Worm (Caenorhabditis elegans) whole organism, L1 larva: ENCODE data around the gene C33F10.1.
A peak's percentile ranks its signal among the peaks of the same experiment; 100 is the strongest.
"Not testable (repeated sequence)": the region's sequence is repeated elsewhere in the genome, so short reads cannot be mapped to it uniquely, and the experiment has no call there.

Experiments
- F16B12.6 ChIP-seq: fragments of 150-350 bp; optimal IDR thresholded peaks from 2 replicates; lab custom pipeline; 2014; ENCODE audit warnings: missing biosample characterization, missing genetic modification characterization
- aha-1 ChIP-seq: fragments of 150-350 bp; optimal IDR thresholded peaks from 2 replicates; lab custom pipeline; 2014; ENCODE audit warnings: missing biosample characterization, missing genetic modification characterization
- aly-2 ChIP-seq: fragments of 150-350 bp; optimal IDR thresholded peaks from 2 replicates; lab custom pipeline; 2014; ENCODE audit warnings: missing biosample characterization, missing genetic modification characterization
- ceh-90 ChIP-seq: sonication (generic microtip); optimal IDR thresholded peaks from 2 replicates; lab custom pipeline; 2016; ENCODE audit warnings: missing genetic modification characterization, missing compliant biosample characterization
- ces-1 ChIP-seq: fragments of 150-350 bp; optimal IDR thresholded peaks from 2 replicates; lab custom pipeline; 2014; ENCODE audit warnings: missing biosample characterization, missing genetic modification reagents, missing genetic modification characterization
- dpl-1 ChIP-seq, 3 experiments: fragments of 150-350 bp in 2 of 3; sonication (generic microtip) in 1 of 3; optimal IDR thresholded peaks; 2 replicates each; lab custom pipeline; 2014 to 2017; ENCODE audit warnings: missing biosample characterization in 3 of 3, missing genetic modification characterization in 3 of 3, missing genetic modification reagents in 3 of 3
- efl-1 ChIP-seq, 4 experiments: fragments of 150-350 bp; optimal IDR thresholded peaks in 3 of 4; peaks in 1 of 4; 1 replicate in 1 of 4; 2 replicates in 3 of 4; lab custom pipeline; 2014; ENCODE audit warnings: missing biosample characterization in 2 of 4, missing genetic modification characterization in 2 of 4, missing genetic modification reagents in 2 of 4
- egl-27 ChIP-seq, 2 experiments: fragments of 150-350 bp in 1 of 2; sonication (generic microtip); optimal IDR thresholded peaks; 3 replicates each; lab custom pipeline; 2017 to 2018; ENCODE audit warnings: missing biosample characterization in 2 of 2, missing genetic modification characterization in 2 of 2, missing genetic modification reagents in 2 of 2
- elt-2 ChIP-seq: sonication (generic microtip); optimal IDR thresholded peaks from 2 replicates; lab custom pipeline; 2016; ENCODE audit warnings: missing genetic modification characterization, mild to moderate bottlenecking, inconsistent platforms, missing compliant biosample characterization, missing genetic modification reagents
- elt-3 ChIP-seq, 6 experiments: fragments of 150-350 bp in 1 of 6; sonication (generic microtip); optimal IDR thresholded peaks; 2 replicates each; lab custom pipeline; 2017 to 2018; ENCODE audit warnings: missing biosample characterization in 6 of 6, missing genetic modification characterization in 6 of 6, inconsistent platforms in 1 of 6
- ets-5 ChIP-seq: fragments of 200-800 bp; sonication (Bioruptor generic); IDR thresholded peaks from 2 replicates; pipeline ENCODE4 v1.3.6; 2022; ENCODE audit warnings: missing genetic modification characterization, missing compliant biosample characterization
- fkh-4 ChIP-seq: sonication (generic microtip); optimal IDR thresholded peaks from 2 replicates; lab custom pipeline; 2016; ENCODE audit warnings: missing compliant biosample characterization, missing genetic modification characterization, borderline replicate concordance
- fkh-8 ChIP-seq: sonication (generic microtip); optimal IDR thresholded peaks from 2 replicates; lab custom pipeline; 2016; ENCODE audit warnings: mild to moderate bottlenecking, missing genetic modification characterization, missing compliant biosample characterization
- grh-1 ChIP-seq: fragments of 200-800 bp; sonication (Bioruptor generic); IDR thresholded peaks from 2 replicates; pipeline ENCODE4 v1.3.6; 2022; ENCODE audit warnings: missing genetic modification reagents, missing genetic modification characterization, missing compliant biosample characterization
- hlh-17 ChIP-seq: fragments of 200-800 bp; sonication (Bioruptor generic); optimal IDR thresholded peaks from 2 replicates; lab custom pipeline; 2018; ENCODE audit warnings: missing genetic modification characterization, mild to moderate bottlenecking, missing compliant biosample characterization, moderate library complexity, borderline replicate concordance
- hpl-2 ChIP-seq: fragments of 150-350 bp; optimal IDR thresholded peaks from 2 replicates; lab custom pipeline; 2014; ENCODE audit warnings: missing biosample characterization, missing genetic modification reagents, missing genetic modification characterization
- isw-1 ChIP-seq: fragments of 200-800 bp; sonication (Bioruptor generic); IDR thresholded peaks from 2 replicates; pipeline ENCODE4 v1.3.6; 2022; ENCODE audit warnings: missing genetic modification characterization, missing compliant biosample characterization
- lin-15B ChIP-seq: fragments of 150-350 bp; sonication (generic microtip); optimal IDR thresholded peaks from 3 replicates; lab custom pipeline; 2014; ENCODE audit warnings: missing biosample characterization, missing genetic modification characterization
- lsy-2 ChIP-seq, 2 experiments: fragments of 150-350 bp; optimal IDR thresholded peaks; 2 replicates each; lab custom pipeline; 2014; ENCODE audit warnings: missing biosample characterization in 2 of 2, missing genetic modification characterization in 2 of 2
- mef-2 ChIP-seq: fragments of 150-350 bp; optimal IDR thresholded peaks from 2 replicates; lab custom pipeline; 2014; ENCODE audit warnings: missing biosample characterization, missing genetic modification characterization
- mep-1 ChIP-seq: fragments of 150-350 bp; optimal IDR thresholded peaks from 2 replicates; lab custom pipeline; 2014; ENCODE audit warnings: missing biosample characterization, missing genetic modification characterization
- nhr-12 ChIP-seq: sonication (generic microtip); optimal IDR thresholded peaks from 2 replicates; lab custom pipeline; 2017; ENCODE audit warnings: missing biosample characterization, missing genetic modification characterization
- nhr-20 ChIP-seq: sonication (generic microtip); optimal IDR thresholded peaks from 2 replicates; lab custom pipeline; 2016; ENCODE audit warnings: mild to moderate bottlenecking, missing genetic modification characterization, missing compliant biosample characterization
- nhr-237 ChIP-seq: fragments of 150-350 bp; optimal IDR thresholded peaks from 2 replicates; lab custom pipeline; 2014; ENCODE audit warnings: missing biosample characterization, missing genetic modification characterization
- nhr-47 ChIP-seq: sonication (generic microtip); optimal IDR thresholded peaks from 2 replicates; lab custom pipeline; 2016; ENCODE audit warnings: mild to moderate bottlenecking, missing genetic modification characterization, moderate library complexity, missing compliant biosample characterization
- nhr-71 ChIP-seq: sonication (generic microtip); optimal IDR thresholded peaks from 2 replicates; lab custom pipeline; 2016; ENCODE audit warnings: mild to moderate bottlenecking, missing genetic modification characterization, moderate library complexity, missing compliant biosample characterization
- nhr-76 ChIP-seq: sonication (generic microtip); optimal IDR thresholded peaks from 2 replicates; lab custom pipeline; 2017; ENCODE audit warnings: missing biosample characterization, missing genetic modification characterization
- rnt-1 ChIP-seq: sonication (generic microtip); optimal IDR thresholded peaks from 2 replicates; lab custom pipeline; 2016; ENCODE audit warnings: mild to moderate bottlenecking, missing genetic modification characterization, moderate library complexity, missing compliant biosample characterization
- skn-1 ChIP-seq: fragments of 150-350 bp; optimal IDR thresholded peaks from 2 replicates; lab custom pipeline; 2014; ENCODE audit warnings: missing biosample characterization, missing genetic modification characterization
- snpc-4 ChIP-seq: fragments of 150-350 bp; optimal IDR thresholded peaks from 2 replicates; lab custom pipeline; 2014; ENCODE audit warnings: missing biosample characterization, missing genetic modification characterization
- sup-37 ChIP-seq: fragments of 200-800 bp; sonication (Bioruptor generic); optimal IDR thresholded peaks from 2 replicates; lab custom pipeline; 2018; ENCODE audit warnings: mild to moderate bottlenecking, missing genetic modification characterization, missing compliant biosample characterization
- swsn-7 ChIP-seq: sonication (generic microtip); optimal IDR thresholded peaks from 2 replicates; lab custom pipeline; 2016; ENCODE audit warnings: missing genetic modification characterization, missing compliant biosample characterization
- tlp-1 ChIP-seq: fragments of 150-350 bp; optimal IDR thresholded peaks from 2 replicates; lab custom pipeline; 2014; ENCODE audit warnings: missing biosample characterization, missing genetic modification characterization
- unc-130 ChIP-seq: fragments of 150-350 bp; optimal IDR thresholded peaks from 2 replicates; lab custom pipeline; 2017; ENCODE audit warnings: missing biosample characterization, missing genetic modification characterization, inconsistent platforms
- unc-62 ChIP-seq: fragments of 150-350 bp; optimal IDR thresholded peaks from 2 replicates; lab custom pipeline; 2014; ENCODE audit warnings: missing biosample characterization, missing genetic modification reagents, missing genetic modification characterization
- unc-86 ChIP-seq: sonication (generic microtip); optimal IDR thresholded peaks from 2 replicates; lab custom pipeline; 2016; ENCODE audit warnings: missing genetic modification characterization, missing compliant biosample characterization
- zip-4 ChIP-seq: fragments of 200-800 bp; sonication (Bioruptor generic); optimal IDR thresholded peaks from 2 replicates; lab custom pipeline; 2018; ENCODE audit warnings: mild to moderate bottlenecking, missing genetic modification characterization, moderate library complexity, missing compliant biosample characterization
- ztf-11 ChIP-seq, 2 experiments: sonication (generic microtip); optimal IDR thresholded peaks; 2 replicates each; lab custom pipeline; 2016 to 2017; ENCODE audit warnings: missing genetic modification characterization in 2 of 2, missing biosample characterization in 1 of 2, missing compliant biosample characterization in 1 of 2
- ztf-4 ChIP-seq: fragments of 150-350 bp; optimal IDR thresholded peaks from 2 replicates; lab custom pipeline; 2014; ENCODE audit warnings: missing biosample characterization, missing genetic modification characterization

Gene C33F10.1

DNA sequence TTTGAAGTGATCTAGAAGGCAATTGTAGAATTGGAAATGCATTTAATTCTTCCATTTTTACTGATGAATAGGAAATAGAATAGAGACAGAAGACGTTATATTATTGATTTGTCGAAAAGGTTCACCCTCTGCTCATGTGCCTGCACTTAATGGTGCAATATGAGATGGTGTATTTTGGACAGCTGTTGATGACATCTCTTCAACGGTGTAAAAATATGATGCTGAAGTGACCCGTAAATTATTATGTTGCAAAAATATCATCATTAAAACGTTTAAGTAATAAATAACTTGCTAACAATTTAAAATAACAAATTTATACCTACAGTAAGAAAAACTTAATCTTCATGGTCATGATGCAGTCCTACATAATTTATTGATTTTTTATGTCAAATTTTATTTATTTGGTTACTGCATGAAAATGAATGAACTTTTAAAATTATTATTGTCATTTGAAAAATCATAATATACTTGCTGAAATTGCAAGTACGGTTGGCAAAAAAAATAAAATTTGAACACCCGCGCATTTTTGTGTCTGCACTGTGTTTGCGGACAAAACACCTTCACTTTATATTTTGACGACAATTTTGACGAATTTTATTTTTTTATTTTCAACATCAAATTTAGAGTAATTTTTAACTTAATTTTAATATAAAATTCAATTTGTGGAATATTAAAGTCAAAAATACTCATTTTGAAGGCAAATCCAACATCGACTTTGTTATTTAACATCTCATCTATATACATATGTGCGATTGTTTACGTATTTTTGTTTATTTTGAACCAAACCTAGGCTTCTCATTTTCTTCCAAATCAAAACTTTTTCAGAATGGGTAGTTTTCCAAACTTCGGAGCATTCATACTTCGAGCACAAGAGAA lies 6.9 kb upstream of the C33F10.1 start, which contains the start of the genes fbxb-88 and tbck-1 (continued):
- TF ChIP-seq efl-1 (optimal IDR thresholded peaks at IDR 0.05; lab: Kevin White, UChicago) (peak; percentile 96 to 97), efl-1 (GFP tag; optimal IDR thresholded peaks at IDR 0.05 in 1 of 2; lab: Kevin White, UChicago) (peak; percentile 97 to 99)

- no peak for TF ChIP-seq swsn-7
- TF ChIP-seq aha-1 = no peak
- no peak for TF ChIP-seq unc-62 (GFP tag; lab: Kevin White, UChicago)
- no peak for TF ChIP-seq zip-4 (GFP tag; lab: Kevin White, UChicago)
- no peak for TF ChIP-seq dpl-1 (GFP tag; optimal IDR thresholded peaks at IDR 0.05; lab: Kevin White, UChicago)
- no peak for TF ChIP-seq tlp-1 (tag; lab: Kevin White, UChicago)
- no peak for TF ChIP-seq elt-3 (tag; optimal IDR thresholded peaks at IDR 0.05; lab: Kevin White, UChicago)
- no peak for TF ChIP-seq isw-1 (GFP tag; lab: Robert Waterston, UW)
- TF ChIP-seq fkh-8 (tag; lab: Kevin White, UChicago) = no peak
- no peak for TF ChIP-seq efl-1 (optimal IDR thresholded peaks at IDR 0.05; lab: Kevin White, UChicago)
- no peak for TF ChIP-seq efl-1 (GFP tag; optimal IDR thresholded peaks at IDR 0.05 in 1 of 2; lab: Kevin White, UChicago)
- no peak for TF ChIP-seq aly-2 (tag; lab: Kevin White, UChicago)
- no peak for TF ChIP-seq lsy-2 (tag; optimal IDR thresholded peaks at IDR 0.05; lab: Kevin White, UChicago)
- TF ChIP-seq ets-5 (GFP tag; lab: Robert Waterston, UW) = no peak
- TF ChIP-seq ceh-90 (tag; lab: Kevin White, UChicago) = no peak
- TF ChIP-seq ces-1 (GFP tag; lab: Kevin White, UChicago) = no peak
- TF ChIP-seq unc-86 (tag; lab: Kevin White, UChicago) = no peak
- TF ChIP-seq ztf-11 (tag; optimal IDR thresholded peaks at IDR 0.05; lab: Kevin White, UChicago) = no peak
These were observed 2.8 kb downstream of the C33F10.1 start, which contains the start of gene C33F10.12 for ce11 chrII:4837659-4838058. Gene C33F10.12, minus strand, starts transcription at chrII:4837759.

- not testable (repeated sequence) for TF ChIP-seq hpl-2 (GFP tag; lab: Kevin White, UChicago); ztf-11 (tag; optimal IDR thresholded peaks at IDR 0.05; lab: Kevin White, UChicago); grh-1 (GFP tag; lab: Robert Waterston, UW)
These were observed 7.4 kb downstream of the C33F10.1 start, which contains the start of the genes T23B7.2 and nspd-4 for ce11 chrII:4842143-4842658. Gene T23B7.2, minus strand, starts transcription at chrII:4842243. Gene nspd-4, plus strand, starts transcription at chrII:4842608.

- TF ChIP-seq ztf-4 = no peak
- TF ChIP-seq nhr-12 (tag; lab: Kevin White, UChicago) = no peak
- no peak for TF ChIP-seq nhr-47 (tag; lab: Kevin White, UChicago)
- peak; percentile 25 for TF ChIP-seq fkh-8 (tag; lab: Kevin White, UChicago)
- peak; percentile 29 for TF ChIP-seq nhr-71 (tag; lab: Kevin White, UChicago)
- no peak for TF ChIP-seq F16B12.6 (tag; lab: Kevin White, UChicago)
- TF ChIP-seq mep-1 (tag; lab: Kevin White, UChicago) = no peak
- TF ChIP-seq nhr-237 (tag; lab: Kevin White, UChicago) = no peak
- TF ChIP-seq egl-27 (tag; optimal IDR thresholded peaks at IDR 0.05; lab: Kevin White, UChicago) = no peak
- no peak for TF ChIP-seq lin-15B (tag; lab: Kevin White, UChicago)
- TF ChIP-seq elt-2 (tag; lab: Kevin White, UChicago) = no peak
- TF ChIP-seq mef-2 (tag; lab: Kevin White, UChicago) = no peak
These were observed 15.1 kb downstream of the C33F10.1 start, which contains the start of gene T23B7.3 for ce11 chrII:4849885-4850284. Gene T23B7.3, plus strand, starts transcription at chrII:4850185.

DNA sequence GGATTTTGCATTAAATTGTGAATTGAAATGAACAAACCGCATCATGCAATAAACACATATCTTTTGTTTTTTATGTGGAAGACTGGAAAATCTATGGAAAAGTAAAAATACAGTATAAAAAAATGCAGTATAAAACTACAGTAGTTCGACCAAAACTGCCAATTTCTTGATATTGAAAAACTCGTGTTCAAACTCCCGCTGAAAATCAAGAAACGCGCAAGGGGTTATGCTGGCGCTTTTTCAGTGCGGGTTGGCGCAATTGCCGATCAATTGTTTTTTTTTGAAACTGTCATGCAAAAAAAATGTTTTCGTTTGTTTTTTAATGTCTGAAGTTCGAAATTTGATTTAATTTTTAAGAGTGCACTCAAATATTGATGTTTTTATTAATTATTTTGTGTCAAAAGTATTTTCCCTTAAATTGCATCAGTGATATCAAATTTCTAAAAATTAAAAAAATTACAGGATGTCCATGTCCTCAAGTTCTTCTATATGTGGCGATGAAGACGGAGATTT lies 16.8 kb downstream of the C33F10.1 start, which contains the start of gene dnj-9:
Gene dnj-9 (plus strand): TSS at position 463 of the 513 bp plus-strand sequence.
- peak; percentile 98 for TF ChIP-seq rnt-1
- no peak for TF ChIP-seq nhr-76 (tag; lab: Kevin White, UChicago)
- peak; percentile 98 for TF ChIP-seq nhr-20 (tag; lab: Kevin White, UChicago)
- peak; percentile 91 for TF ChIP-seq snpc-4 (tag; lab: Kevin White, UChicago)
- TF ChIP-seq skn-1 = peak; percentile 88
- TF ChIP-seq hlh-17 (GFP tag; lab: Kevin White, UChicago) = no peak
- no peak for TF ChIP-seq tlp-1 (tag; lab: Kevin White, UChicago)
- TF ChIP-seq dpl-1 (GFP tag; optimal IDR thresholded peaks at IDR 0.05; lab: Kevin White, UChicago) = peak; percentile 99
- TF ChIP-seq fkh-8 (tag; lab: Kevin White, UChicago) = peak; percentile 92
- peak; percentile 44 for TF ChIP-seq mef-2 (tag; lab: Kevin White, UChicago)
- peak; percentile 80 for TF ChIP-seq fkh-4 (tag; lab: Kevin White, UChicago)
- TF ChIP-seq unc-130 (tag; lab: Kevin White, UChicago) = peak; percentile 97
- TF ChIP-seq mep-1 (tag; lab: Kevin White, UChicago) = peak; percentile 99
- peak; percentile 97 for TF ChIP-seq swsn-7
- peak; percentile 86 for TF ChIP-seq sup-37 (GFP tag; lab: Kevin White, UChicago)
- no peak for TF ChIP-seq ces-1 (GFP tag; lab: Kevin White, UChicago)
